Fruit fly (Drosophila melanogaster) whole organism, prepupa: ENCODE data around the gene wda.
A peak's percentile ranks its signal among the peaks of the same experiment; 100 is the strongest.

Source experiments
- Blimp-1 ChIP-seq: fragments of 200-800 bp; sonication (Bioruptor generic); optimal IDR thresholded peaks from 3 replicates; lab custom pipeline; 2017; ENCODE audit warnings: missing biosample characterization, missing genetic modification characterization, mild to moderate bottlenecking, moderate library complexity, missing genetic modification reagents
- CG11294 ChIP-seq: fragments of 200-800 bp; sonication (Bioruptor generic); IDR thresholded peaks from 2 replicates; pipeline ENCODE4 v1.3.6; 2022; ENCODE audit warnings: missing biosample characterization, missing genetic modification characterization
- CG15336 ChIP-seq: fragments of 200-800 bp; sonication (Bioruptor generic); IDR thresholded peaks from 2 replicates; pipeline ENCODE4 v1.3.6; 2022; ENCODE audit warnings: missing biosample characterization, missing genetic modification characterization
- CG1621 ChIP-seq: fragments of 200-800 bp; sonication (Bioruptor generic); optimal IDR thresholded peaks from 3 replicates; lab custom pipeline; 2018; ENCODE audit warnings: missing biosample characterization, mild to moderate bottlenecking, missing genetic modification characterization
- CG16779 ChIP-seq: fragments of 200-800 bp; sonication (Bioruptor generic); optimal IDR thresholded peaks from 3 replicates; lab custom pipeline; 2017; ENCODE audit warnings: missing biosample characterization, mild to moderate bottlenecking, missing genetic modification characterization
- CG32006 ChIP-seq: fragments of 200-800 bp; sonication (Bioruptor generic); optimal IDR thresholded peaks from 3 replicates; lab custom pipeline; 2017; ENCODE audit warnings: missing biosample characterization, mild to moderate bottlenecking, missing genetic modification characterization
- CG3919 ChIP-seq: fragments of 200-800 bp; sonication (Bioruptor generic); optimal IDR thresholded peaks from 3 replicates; lab custom pipeline; 2016; ENCODE audit warnings: missing biosample characterization, missing genetic modification characterization
- CG4318 ChIP-seq: fragments of 200-800 bp; sonication (Bioruptor generic); optimal IDR thresholded peaks from 3 replicates; lab custom pipeline; 2017; ENCODE audit warnings: missing biosample characterization, mild to moderate bottlenecking, missing genetic modification characterization
- CG6163 ChIP-seq: fragments of 200-800 bp; sonication (Bioruptor generic); IDR thresholded peaks from 3 replicates; pipeline ENCODE4 v1.3.6; 2022; ENCODE audit warnings: missing biosample characterization, missing genetic modification characterization
- CG6276 ChIP-seq: fragments of 200-800 bp; sonication (Bioruptor generic); optimal IDR thresholded peaks from 2 replicates; lab custom pipeline; 2017; ENCODE audit warnings: missing biosample characterization, mild to moderate bottlenecking, missing genetic modification characterization
- CG6808 ChIP-seq: fragments of 200-800 bp; sonication (Bioruptor generic); optimal IDR thresholded peaks from 3 replicates; lab custom pipeline; 2017; ENCODE audit warnings: missing biosample characterization, missing genetic modification characterization, mild to moderate bottlenecking, moderate library complexity, missing genetic modification reagents
- CG6854 ChIP-seq: fragments of 200-800 bp; sonication (Bioruptor generic); optimal IDR thresholded peaks from 2 replicates; lab custom pipeline; 2017; ENCODE audit warnings: missing biosample characterization, mild to moderate bottlenecking, missing genetic modification characterization
- CG8119 ChIP-seq: fragments of 200-800 bp; sonication (Bioruptor generic); IDR thresholded peaks from 3 replicates; pipeline ENCODE4 v1.3.6; 2022; ENCODE audit warnings: missing biosample characterization, missing genetic modification characterization
- CG8632 ChIP-seq: fragments of 200-800 bp; sonication (Bioruptor generic); optimal IDR thresholded peaks from 3 replicates; lab custom pipeline; 2016; ENCODE audit warnings: missing biosample characterization, missing genetic modification characterization
- CG9139 ChIP-seq: fragments of 200-800 bp; sonication (Bioruptor generic); optimal IDR thresholded peaks from 3 replicates; lab custom pipeline; 2017; ENCODE audit warnings: missing biosample characterization, mild to moderate bottlenecking, missing genetic modification characterization
- Eip75B ChIP-seq: fragments of 200-800 bp; sonication (Bioruptor generic); optimal IDR thresholded peaks from 3 replicates; lab custom pipeline; 2016; ENCODE audit warnings: missing biosample characterization, missing genetic modification characterization
- Eip78C ChIP-seq: fragments of 200-800 bp; sonication (Bioruptor generic); peaks from one replicate; lab custom pipeline; 2016; ENCODE audit warnings: missing biosample characterization, missing genetic modification characterization
- Eip93F ChIP-seq: fragments of 200-800 bp; sonication (Bioruptor generic); optimal IDR thresholded peaks from 2 replicates; lab custom pipeline; 2016; ENCODE audit warnings: missing biosample characterization, mild to moderate bottlenecking, missing genetic modification characterization
- Ets21C ChIP-seq: fragments of 200-800 bp; sonication (Bioruptor generic); optimal IDR thresholded peaks from 3 replicates; lab custom pipeline; 2016; ENCODE audit warnings: missing biosample characterization, missing genetic modification characterization
- Hr39 ChIP-seq: fragments of 200-800 bp; sonication (Bioruptor generic); optimal IDR thresholded peaks from 2 replicates; lab custom pipeline; 2016; ENCODE audit warnings: missing biosample characterization, missing genetic modification characterization
- Hr4 ChIP-seq: fragments of 200-800 bp; sonication (Bioruptor generic); optimal IDR thresholded peaks from 3 replicates; lab custom pipeline; 2016; ENCODE audit warnings: missing biosample characterization, missing genetic modification characterization
- Met ChIP-seq: fragments of 200-800 bp; sonication (Bioruptor generic); optimal IDR thresholded peaks from 3 replicates; lab custom pipeline; 2016; ENCODE audit warnings: missing biosample characterization, missing genetic modification characterization
- Smox ChIP-seq: fragments of 200-800 bp; sonication (Bioruptor generic); optimal IDR thresholded peaks from 3 replicates; lab custom pipeline; 2016; ENCODE audit warnings: missing biosample characterization, missing genetic modification characterization
- Sox102F ChIP-seq: fragments of 200-800 bp; sonication (Bioruptor generic); optimal IDR thresholded peaks from 2 replicates; lab custom pipeline; 2016; ENCODE audit warnings: missing biosample characterization, mild to moderate bottlenecking, missing genetic modification characterization
- Sox14 ChIP-seq: fragments of 200-800 bp; sonication (Bioruptor generic); optimal IDR thresholded peaks from 3 replicates; lab custom pipeline; 2016; ENCODE audit warnings: missing biosample characterization, missing genetic modification characterization
- achi ChIP-seq: fragments of 200-800 bp; sonication (Bioruptor generic); optimal IDR thresholded peaks from 3 replicates; lab custom pipeline; 2016; ENCODE audit warnings: missing biosample characterization, missing genetic modification characterization
- acj6 ChIP-seq: fragments of 200-800 bp; sonication (Bioruptor generic); optimal IDR thresholded peaks from 3 replicates; lab custom pipeline; 2016; ENCODE audit warnings: missing biosample characterization, missing genetic modification characterization
- dsx ChIP-seq: fragments of 200-800 bp; optimal IDR thresholded peaks from 3 replicates; lab custom pipeline; 2019; ENCODE audit warnings: missing biosample characterization, mild to moderate bottlenecking, missing genetic modification characterization, moderate library complexity; ENCODE audit not compliant: poor library complexity, severe bottlenecking
- eg ChIP-seq: fragments of 200-800 bp; sonication (Bioruptor generic); IDR thresholded peaks from 3 replicates; pipeline ENCODE4 v1.3.6; 2022; ENCODE audit warnings: missing biosample characterization, missing genetic modification characterization
- esn ChIP-seq: fragments of 200-800 bp; sonication (Bioruptor generic); optimal IDR thresholded peaks from 2 replicates; lab custom pipeline; 2016; ENCODE audit warnings: missing biosample characterization, mild to moderate bottlenecking, missing genetic modification characterization, moderate library complexity
- fd85E ChIP-seq: fragments of 200-800 bp; sonication (Bioruptor generic); optimal IDR thresholded peaks from 3 replicates; lab custom pipeline; 2016; ENCODE audit warnings: missing biosample characterization, missing genetic modification characterization
- fkh ChIP-seq: fragments of 200-800 bp; sonication (Bioruptor generic); optimal IDR thresholded peaks from 3 replicates; lab custom pipeline; 2017; ENCODE audit warnings: missing biosample characterization, mild to moderate bottlenecking, missing genetic modification characterization, moderate library complexity
- lz ChIP-seq: fragments of 200-800 bp; sonication (Bioruptor generic); optimal IDR thresholded peaks from 3 replicates; lab custom pipeline; 2016; ENCODE audit warnings: missing biosample characterization, missing genetic modification characterization
- net ChIP-seq: fragments of 200-800 bp; sonication (Bioruptor generic); optimal IDR thresholded peaks from 3 replicates; lab custom pipeline; 2016; ENCODE audit warnings: missing biosample characterization, missing genetic modification characterization
- spab ChIP-seq: fragments of 200-800 bp; sonication (Bioruptor generic); optimal IDR thresholded peaks from 2 replicates; lab custom pipeline; 2017; ENCODE audit warnings: missing biosample characterization, mild to moderate bottlenecking, missing genetic modification characterization, missing genetic modification reagents
- ss ChIP-seq, 2 experiments: fragments of 200-800 bp; sonication (Bioruptor generic); optimal IDR thresholded peaks; 2 replicates in 1 of 2; 3 replicates in 1 of 2; lab custom pipeline; 2017 to 2018; ENCODE audit warnings: mild to moderate bottlenecking in 2 of 2, missing biosample characterization in 2 of 2, missing genetic modification characterization in 2 of 2, moderate library complexity in 1 of 2
- svp ChIP-seq: fragments of 200-800 bp; sonication (Bioruptor generic); peaks from one replicate; lab custom pipeline; 2016; ENCODE audit warnings: missing biosample characterization, missing genetic modification characterization
- topi ChIP-seq: fragments of 200-800 bp; sonication (Bioruptor generic); optimal IDR thresholded peaks from 3 replicates; lab custom pipeline; 2016; ENCODE audit warnings: missing biosample characterization, missing genetic modification characterization
- vri ChIP-seq: fragments of 200-800 bp; sonication (Bioruptor generic); optimal IDR thresholded peaks from 3 replicates; lab custom pipeline; 2016; ENCODE audit warnings: missing biosample characterization, mild to moderate bottlenecking, missing genetic modification characterization

Gene wda

dm6 chr3R:23223151-23223810, 34.6 kb downstream of the wda start:
- no peak for TF ChIP-seq Ets21C (GFP tag; lab: Kevin White, UChicago)
- peak; percentile 82 for TF ChIP-seq vri (GFP tag; lab: Kevin White, UChicago)
- no peak for TF ChIP-seq Hr4 (GFP tag; lab: Kevin White, UChicago)
- TF ChIP-seq Sox102F (GFP tag; lab: Kevin White, UChicago), result no peak
- peak; percentile 5 for TF ChIP-seq Smox
- TF ChIP-seq Eip93F (GFP tag; lab: Kevin White, UChicago), result peak; percentile 75
- peak; percentile 71 for TF ChIP-seq svp (GFP tag; lab: Kevin White, UChicago)
- peak; percentile 52 for TF ChIP-seq Eip78C
- TF ChIP-seq Hr39 (GFP tag; lab: Kevin White, UChicago), result no peak
- peak; percentile 1 for TF ChIP-seq Met (GFP tag; lab: Kevin White, UChicago)
- TF ChIP-seq fkh (GFP tag; lab: Kevin White, UChicago), result peak; percentile 38
- TF ChIP-seq ss (GFP tag; optimal IDR thresholded peaks at IDR 0.05; lab: Kevin White, UChicago), result no peak
- no peak for TF ChIP-seq CG1621 (tag; lab: Kevin White, UChicago)

- TF ChIP-seq dsx (GFP tag; lab: Kevin White, UChicago) (peak; percentile 86), Sox14 (GFP tag; lab: Kevin White, UChicago) (peak; percentile 53), esn (GFP tag; lab: Kevin White, UChicago) (peak; percentile 24), svp (GFP tag; lab: Kevin White, UChicago) (peak; percentile 81), CG15336 (GFP tag; lab: Robert Waterston, UW) (no peak), CG3919 (GFP tag; lab: Kevin White, UChicago) (peak; percentile 28), CG6854 (peak; percentile 80), net (GFP tag; lab: Kevin White, UChicago) (peak; percentile 7), CG11294 (no peak), Blimp-1 (GFP tag; lab: Kevin White, UChicago) (peak; percentile 30), Sox102F (GFP tag; lab: Kevin White, UChicago) (peak; percentile 53), CG4318 (GFP tag; lab: Kevin White, UChicago) (no peak), acj6 (no peak), topi (GFP tag; lab: Kevin White, UChicago) (peak; percentile 23), CG6808 (GFP tag; lab: Kevin White, UChicago) (peak; percentile 57), CG16779 (tag; lab: Kevin White, UChicago) (peak; percentile 45), fd85E (GFP tag; lab: Kevin White, UChicago) (peak; percentile 51), CG8119 (GFP tag; lab: Robert Waterston, UW) (peak; percentile 17; the same call in 1 of the 3 replicates), CG6276 (GFP tag; lab: Kevin White, UChicago) (peak; percentile 60), lz (peak; percentile 10), CG6163 (GFP tag; lab: Robert Waterston, UW) (peak; percentile 56; the same call in 2 of the 3 replicates), CG8632 (GFP tag; lab: Kevin White, UChicago) (no peak), CG32006 (GFP tag; lab: Kevin White, UChicago) (no peak), Eip93F (GFP tag; lab: Kevin White, UChicago) (peak; percentile 73), Met (GFP tag; lab: Kevin White, UChicago) (peak; percentile 8), Eip75B (GFP tag; lab: Kevin White, UChicago) (no peak), ss (GFP tag; optimal IDR thresholded peaks at IDR 0.05; lab: Kevin White, UChicago) (peak; percentile 69 to 70), CG1621 (tag; lab: Kevin White, UChicago) (peak; percentile 25), fkh (GFP tag; lab: Kevin White, UChicago) (no peak), vri (GFP tag; lab: Kevin White, UChicago) (peak; percentile 71), achi (GFP tag; lab: Kevin White, UChicago) (peak; percentile 7), Eip78C (peak; percentile 59), eg (GFP tag; lab: Robert Waterston, UW) (peak; percentile 5; the same call in 1 of the 3 replicates), CG9139 (peak; percentile 20), spab (GFP tag; lab: Kevin White, UChicago) (peak; percentile 28)
- TF ChIP-seq, all 60 proteins: peak for 27
Observed at dm6 chr3R:23221680-23222148, 36.2 kb downstream of the wda start.
